Worm (Caenorhabditis elegans) whole organism, early embryonic: ENCODE measurements around the gene rbx-1.

ENCODE experiments used
- B0310.2 ChIP-seq: sonication (generic microtip); optimal IDR thresholded peaks from 2 replicates; lab custom pipeline; 2016; ENCODE audit warnings: mild to moderate bottlenecking, missing genetic modification characterization, missing compliant biosample characterization
- F13C5.2 ChIP-seq: sonication (generic microtip); optimal IDR thresholded peaks from 2 replicates; lab custom pipeline; 2017; ENCODE audit warnings: mild to moderate bottlenecking, missing genetic modification characterization, inconsistent platforms, missing compliant biosample characterization
- aly-1 ChIP-seq: sonication (generic microtip); optimal IDR thresholded peaks from 2 replicates; lab custom pipeline; 2016; ENCODE audit warnings: missing genetic modification characterization, missing compliant biosample characterization
- ama-1 ChIP-seq: fragments of 150-350 bp; optimal IDR thresholded peaks from 2 replicates; lab custom pipeline; 2014
- ceh-13 ChIP-seq: fragments of 200-800 bp; sonication (Bioruptor generic); optimal IDR thresholded peaks from 2 replicates; lab custom pipeline; 2018; ENCODE audit warnings: mild to moderate bottlenecking, missing genetic modification characterization, missing compliant biosample characterization
- ceh-36 ChIP-seq: sonication (generic microtip); optimal IDR thresholded peaks from 2 replicates; lab custom pipeline; 2016; ENCODE audit warnings: missing genetic modification characterization, inconsistent platforms, missing compliant biosample characterization
- flt-1 ChIP-seq: fragments of 200-800 bp; sonication (Bioruptor generic); IDR thresholded peaks from 2 replicates; pipeline ENCODE4 v1.3.6; 2022; ENCODE audit warnings: missing genetic modification characterization, missing compliant biosample characterization
- hmbx-1 ChIP-seq: sonication (generic microtip); optimal IDR thresholded peaks from 2 replicates; lab custom pipeline; 2016; ENCODE audit warnings: mild to moderate bottlenecking, missing genetic modification characterization, missing compliant biosample characterization
- hnd-1 ChIP-seq: sonication (generic microtip); optimal IDR thresholded peaks from 2 replicates; lab custom pipeline; 2016; ENCODE audit warnings: missing genetic modification characterization, missing compliant biosample characterization
- pes-1 ChIP-seq: fragments of 200-800 bp; sonication (Bioruptor generic); IDR thresholded peaks from 2 replicates; pipeline ENCODE4 v1.3.6; 2022; ENCODE audit warnings: missing genetic modification reagents, missing genetic modification characterization, missing compliant biosample characterization
- scrt-1 ChIP-seq: fragments of 200-800 bp; sonication (Bioruptor generic); IDR thresholded peaks from 2 replicates; pipeline ENCODE4 v1.3.6; 2022; ENCODE audit warnings: missing genetic modification characterization, missing compliant biosample characterization
- tbx-37 ChIP-seq: fragments of 200-800 bp; sonication (Bioruptor generic); conservative IDR thresholded peaks from 2 replicates; pipeline ENCODE4 v1.3.6; 2022; ENCODE audit warnings: missing genetic modification reagents, missing genetic modification characterization, missing compliant biosample characterization
- tra-4 ChIP-seq: sonication (generic microtip); optimal IDR thresholded peaks from 2 replicates; lab custom pipeline; 2017; ENCODE audit warnings: missing genetic modification characterization, missing compliant biosample characterization

ce11 chrV:9706592-9706991 is 16.3 kb upstream of the rbx-1 start:
- no peak for TF ChIP-seq flt-1
- no peak for TF ChIP-seq ama-1 (lab: Kevin White, UChicago)
- TF ChIP-seq ceh-36 = no peak
- TF ChIP-seq pes-1 (GFP tag; lab: Robert Waterston, UW) = no peak
- no peak for TF ChIP-seq ceh-13 (GFP tag; lab: Kevin White, UChicago)
- no peak for TF ChIP-seq tbx-37
- TF ChIP-seq F13C5.2 (tag; lab: Kevin White, UChicago) = no peak
- no peak for TF ChIP-seq hmbx-1
- no peak for TF ChIP-seq tra-4 (tag; lab: Kevin White, UChicago)
- no peak for TF ChIP-seq scrt-1 (GFP tag; lab: Robert Waterston, UW)
- TF ChIP-seq hnd-1 (tag; lab: Kevin White, UChicago) = no peak
- TF ChIP-seq B0310.2 (tag; lab: Kevin White, UChicago) = no peak
- no peak for TF ChIP-seq aly-1 (tag; lab: Kevin White, UChicago)
